Fruit fly (Drosophila melanogaster) whole organism: ENCODE data around the gene CG6656.

Source experiments
- CG8478 ChIP-seq: fragments of >200 bp; optimal IDR thresholded peaks from 2 replicates; lab custom pipeline; 2018; ENCODE audit warnings: inconsistent platforms
- Dll ChIP-seq: fragments of >200 bp; optimal IDR thresholded peaks from 2 replicates; lab custom pipeline; 2017
- EcR ChIP-seq, 2 experiments: fragments of >200 bp; optimal IDR thresholded peaks; 2 replicates each; lab custom pipeline; 2017; ENCODE audit warnings: missing biosample characterization in 2 of 2, missing genetic modification characterization in 2 of 2, missing genetic modification reagents in 2 of 2
- pan ChIP-seq: fragments of >200 bp; optimal IDR thresholded peaks from 2 replicates; lab custom pipeline; 2017
- psq ChIP-seq: fragments of >200 bp; optimal IDR thresholded peaks from 2 replicates; lab custom pipeline; 2017
- usp ChIP-seq: fragments of >200 bp; optimal IDR thresholded peaks from 2 replicates; lab custom pipeline; 2017; ENCODE audit warnings: missing biosample characterization, missing genetic modification characterization, mixed read lengths

- TF ChIP-seq Dll (lab: Kevin White, UChicago): no peak
- no peak for TF ChIP-seq psq (lab: Kevin White, UChicago)
- no peak for TF ChIP-seq pan (lab: Kevin White, UChicago)
- TF ChIP-seq usp: no peak
- TF ChIP-seq CG8478 (lab: Kevin White, UChicago): no peak
- TF ChIP-seq EcR (GFP tag; optimal IDR thresholded peaks at IDR 0.05; lab: Kevin White, UChicago): no peak
Observed at dm6 chr3R:21839636-21840035, 35.5 kb upstream of the CG6656 start.
